Worm (Caenorhabditis elegans) whole organism, late embryonic: ENCODE data around the gene twk-39.
"Not testable (repeated sequence)": the region's sequence is repeated elsewhere in the genome, so short reads cannot be mapped to it uniquely, and the experiment has no call there.

Experiments
- C08G9.2 ChIP-seq: sonication (generic microtip); optimal IDR thresholded peaks from 2 replicates; lab custom pipeline; 2016; ENCODE audit warnings: mild to moderate bottlenecking, missing genetic modification characterization, moderate library complexity, missing compliant biosample characterization
- F13H6.1 ChIP-seq: sonication (generic microtip); optimal IDR thresholded peaks from 2 replicates; lab custom pipeline; 2016; ENCODE audit warnings: missing genetic modification characterization, missing compliant biosample characterization
- K09A11.1 ChIP-seq: sonication (generic microtip); optimal IDR thresholded peaks from 2 replicates; lab custom pipeline; 2017; ENCODE audit warnings: antibody characterized with exemption, mild to moderate bottlenecking, missing genetic modification characterization, missing compliant biosample characterization; ENCODE audit not compliant: insufficient read depth
- T23F11.4 ChIP-seq: fragments of 200-800 bp; sonication (Bioruptor generic); optimal IDR thresholded peaks from 2 replicates; lab custom pipeline; 2018; ENCODE audit warnings: mild to moderate bottlenecking, missing genetic modification characterization, missing compliant biosample characterization
- Y22D7AL.16 ChIP-seq: sonication (generic microtip); optimal IDR thresholded peaks from 2 replicates; lab custom pipeline; 2016; ENCODE audit warnings: missing genetic modification characterization, missing compliant biosample characterization
- ama-1 ChIP-seq: fragments of 150-350 bp; optimal IDR thresholded peaks from 2 replicates; lab custom pipeline; 2014
- ceh-18 ChIP-seq: sonication (generic microtip); optimal IDR thresholded peaks from 2 replicates; lab custom pipeline; 2016; ENCODE audit warnings: missing genetic modification characterization, missing compliant biosample characterization
- ceh-2 ChIP-seq: sonication (generic microtip); optimal IDR thresholded peaks from 2 replicates; lab custom pipeline; 2016; ENCODE audit warnings: missing genotype, missing genetic modification characterization, missing compliant biosample characterization
- ceh-22 ChIP-seq: sonication (generic microtip); optimal IDR thresholded peaks from 2 replicates; lab custom pipeline; 2017; ENCODE audit warnings: missing biosample characterization, missing genetic modification characterization
- ceh-30 ChIP-seq: fragments of 150-350 bp; optimal IDR thresholded peaks from 2 replicates; lab custom pipeline; 2014; ENCODE audit warnings: missing biosample characterization, missing genetic modification characterization
- ceh-31 ChIP-seq: sonication (generic microtip); optimal IDR thresholded peaks from 2 replicates; lab custom pipeline; 2016; ENCODE audit warnings: missing genetic modification characterization, missing compliant biosample characterization
- ceh-45 ChIP-seq: fragments of 200-800 bp; sonication (Bioruptor generic); IDR thresholded peaks from 2 replicates; pipeline ENCODE4 v1.3.6; 2022; ENCODE audit warnings: missing genetic modification reagents, missing genetic modification characterization, missing compliant biosample characterization
- ceh-48 ChIP-seq: sonication (generic microtip); optimal IDR thresholded peaks from 2 replicates; lab custom pipeline; 2016; ENCODE audit warnings: missing genetic modification characterization, inconsistent platforms, missing compliant biosample characterization
- ceh-9 ChIP-seq: sonication (generic microtip); optimal IDR thresholded peaks from 2 replicates; lab custom pipeline; 2016; ENCODE audit warnings: mild to moderate bottlenecking, missing genetic modification characterization, inconsistent platforms, missing compliant biosample characterization
- dmd-4 ChIP-seq: sonication (generic microtip); optimal IDR thresholded peaks from 2 replicates; lab custom pipeline; 2016; ENCODE audit warnings: borderline replicate concordance, missing genetic modification characterization, missing compliant biosample characterization
- dve-1 ChIP-seq: sonication (generic microtip); optimal IDR thresholded peaks from 2 replicates; lab custom pipeline; 2017; ENCODE audit warnings: antibody characterized with exemption, mild to moderate bottlenecking, missing genetic modification characterization, missing compliant biosample characterization
- elt-2 ChIP-seq: sonication (generic microtip); optimal IDR thresholded peaks from 2 replicates; lab custom pipeline; 2016; ENCODE audit warnings: missing genetic modification reagents, missing genetic modification characterization, missing compliant biosample characterization
- eyg-1 ChIP-seq: sonication (generic microtip); optimal IDR thresholded peaks from 2 replicates; lab custom pipeline; 2016; ENCODE audit warnings: missing genotype, missing genetic modification characterization, missing compliant biosample characterization
- fax-1 ChIP-seq: sonication (generic microtip); optimal IDR thresholded peaks from 2 replicates; lab custom pipeline; 2016; ENCODE audit warnings: missing genotype, missing genetic modification characterization, missing compliant biosample characterization
- fkh-10 ChIP-seq: fragments of 150-350 bp; optimal IDR thresholded peaks from 2 replicates; lab custom pipeline; 2014; ENCODE audit warnings: missing biosample characterization, missing genetic modification reagents, missing genetic modification characterization
- fkh-6 ChIP-seq: sonication (generic microtip); optimal IDR thresholded peaks from 2 replicates; lab custom pipeline; 2016; ENCODE audit warnings: missing genetic modification characterization, missing compliant biosample characterization
- hlh-13 ChIP-seq: fragments of 200-800 bp; sonication (Bioruptor generic); optimal IDR thresholded peaks from 2 replicates; lab custom pipeline; 2018; ENCODE audit warnings: mild to moderate bottlenecking, missing genetic modification characterization, missing compliant biosample characterization
- hlh-15 ChIP-seq: sonication (generic microtip); optimal IDR thresholded peaks from 2 replicates; lab custom pipeline; 2016; ENCODE audit warnings: missing genetic modification characterization, missing compliant biosample characterization
- lim-6 ChIP-seq: sonication (generic microtip); optimal IDR thresholded peaks from 2 replicates; lab custom pipeline; 2016; ENCODE audit warnings: missing genetic modification characterization, missing compliant biosample characterization
- lin-11 ChIP-seq: fragments of 200-800 bp; sonication (Bioruptor generic); optimal IDR thresholded peaks from 2 replicates; lab custom pipeline; 2018; ENCODE audit warnings: mild to moderate bottlenecking, missing genetic modification characterization, missing compliant biosample characterization
- madf-2 ChIP-seq: sonication (generic microtip); optimal IDR thresholded peaks from 2 replicates; lab custom pipeline; 2017; ENCODE audit warnings: missing genetic modification characterization, missing compliant biosample characterization
- mec-3 ChIP-seq: sonication (generic microtip); optimal IDR thresholded peaks from 2 replicates; lab custom pipeline; 2016; ENCODE audit warnings: borderline replicate concordance, missing genetic modification characterization, missing compliant biosample characterization
- nfya-1 ChIP-seq: sonication (generic microtip); optimal IDR thresholded peaks from 2 replicates; lab custom pipeline; 2017; ENCODE audit warnings: missing genetic modification characterization, mild to moderate bottlenecking, missing compliant biosample characterization, antibody characterized with exemption, moderate library complexity
- nhr-11 ChIP-seq: fragments of 150-350 bp; optimal IDR thresholded peaks from 2 replicates; lab custom pipeline; 2014; ENCODE audit warnings: missing biosample characterization, missing genetic modification characterization
- nhr-232 ChIP-seq: sonication (generic microtip); optimal IDR thresholded peaks from 2 replicates; lab custom pipeline; 2016; ENCODE audit warnings: missing genetic modification characterization, missing compliant biosample characterization
- odd-2 ChIP-seq: sonication (generic microtip); optimal IDR thresholded peaks from 2 replicates; lab custom pipeline; 2017; ENCODE audit warnings: antibody characterized with exemption, mild to moderate bottlenecking, missing genetic modification characterization, missing compliant biosample characterization
- pag-3 ChIP-seq: sonication (generic microtip); optimal IDR thresholded peaks from 2 replicates; lab custom pipeline; 2016; ENCODE audit warnings: missing compliant biosample characterization, missing genetic modification characterization, borderline replicate concordance
- pax-1 ChIP-seq: fragments of 150-350 bp; optimal IDR thresholded peaks from 2 replicates; lab custom pipeline; 2014; ENCODE audit warnings: missing biosample characterization, missing genetic modification characterization
- pha-2 ChIP-seq: sonication (generic microtip); optimal IDR thresholded peaks from 2 replicates; lab custom pipeline; 2017; ENCODE audit warnings: mild to moderate bottlenecking, missing genetic modification characterization, missing compliant biosample characterization
- pha-4 ChIP-seq: fragments of 150-350 bp; optimal IDR thresholded peaks from 2 replicates; lab custom pipeline; 2018; ENCODE audit warnings: missing biosample characterization, missing genetic modification reagents, missing genetic modification characterization
- pqm-1 ChIP-seq: sonication (generic microtip); optimal IDR thresholded peaks from 2 replicates; lab custom pipeline; 2016; ENCODE audit warnings: missing genetic modification characterization, missing compliant biosample characterization
- pros-1 ChIP-seq: fragments of 150-350 bp; optimal IDR thresholded peaks from 2 replicates; lab custom pipeline; 2014; ENCODE audit warnings: missing biosample characterization, missing genetic modification reagents, missing genetic modification characterization
- ref-2 ChIP-seq: sonication (generic microtip); optimal IDR thresholded peaks from 2 replicates; lab custom pipeline; 2016; ENCODE audit warnings: missing genetic modification characterization, missing compliant biosample characterization
- rnt-1 ChIP-seq: sonication (generic microtip); optimal IDR thresholded peaks from 2 replicates; lab custom pipeline; 2016; ENCODE audit warnings: missing genetic modification characterization, missing compliant biosample characterization
- sdc-2 ChIP-seq: sonication (generic microtip); optimal IDR thresholded peaks from 2 replicates; lab custom pipeline; 2016; ENCODE audit warnings: missing genotype, missing genetic modification characterization, missing compliant biosample characterization
- sox-2 ChIP-seq: fragments of 200-800 bp; sonication (Bioruptor generic); IDR thresholded peaks from 2 replicates; pipeline ENCODE4 v1.3.6; 2022; ENCODE audit warnings: missing genetic modification reagents, missing genetic modification characterization, missing compliant biosample characterization
- tbx-2 ChIP-seq: sonication (generic microtip); optimal IDR thresholded peaks from 2 replicates; lab custom pipeline; 2016; ENCODE audit warnings: missing genetic modification characterization, missing compliant biosample characterization
- tbx-7 ChIP-seq: sonication (generic microtip); optimal IDR thresholded peaks from 2 replicates; lab custom pipeline; 2016; ENCODE audit warnings: missing genotype, missing genetic modification characterization, missing compliant biosample characterization
- unc-86 ChIP-seq: sonication (generic microtip); optimal IDR thresholded peaks from 2 replicates; lab custom pipeline; 2016; ENCODE audit warnings: missing genetic modification characterization, missing compliant biosample characterization
- zip-5 ChIP-seq: sonication (generic microtip); optimal IDR thresholded peaks from 2 replicates; lab custom pipeline; 2016; ENCODE audit warnings: missing genetic modification characterization, missing compliant biosample characterization
- ztf-16 ChIP-seq: sonication (generic microtip); optimal IDR thresholded peaks from 2 replicates; lab custom pipeline; 2017; ENCODE audit warnings: missing genetic modification characterization, missing compliant biosample characterization

twk-39 gene

ce11 chrIII:11780183-11780664, 15.3 kb upstream of the twk-39 start, which contains the start of gene C24H11.5:
Gene C24H11.5 (plus strand): TSS chrIII:11780233.
- TF ChIP-seq sox-2 (GFP tag; lab: Robert Waterston, UW) (no peak), lin-11 (tag; lab: Kevin White, UChicago) (no peak), dmd-4 (tag; lab: Kevin White, UChicago) (no peak), ref-2 (tag; lab: Kevin White, UChicago) (no peak), tbx-2 (tag; lab: Kevin White, UChicago) (no peak), ama-1 (lab: Kevin White, UChicago) (no peak), fkh-6 (no peak), ceh-18 (tag; lab: Kevin White, UChicago) (no peak), ceh-31 (tag; lab: Kevin White, UChicago) (no peak), mec-3 (tag; lab: Kevin White, UChicago) (no peak), ztf-16 (no peak), zip-5 (tag; lab: Kevin White, UChicago) (no peak), C08G9.2 (no peak), pag-3 (no peak), nhr-232 (tag; lab: Kevin White, UChicago) (no peak), ceh-30 (tag; lab: Kevin White, UChicago) (no peak), lim-6 (tag; lab: Kevin White, UChicago) (no peak), elt-2 (no peak)

- TF ChIP-seq dve-1 (no peak), nfya-1 (tag; lab: Kevin White, UChicago) (no peak), F13H6.1 (no peak), eyg-1 (no peak), ceh-2 (tag; lab: Kevin White, UChicago) (no peak), lim-6 (tag; lab: Kevin White, UChicago) (no peak), fkh-10 (GFP tag; lab: Kevin White, UChicago) (no peak), pag-3 (no peak), pha-2 (tag; lab: Kevin White, UChicago) (no peak), K09A11.1 (tag; lab: Kevin White, UChicago) (no peak), mec-3 (tag; lab: Kevin White, UChicago) (no peak), ceh-9 (tag; lab: Kevin White, UChicago) (no peak), ztf-16 (no peak)
These were observed 13.7 kb upstream of the twk-39 start, which contains the start of gene srd-74 for ce11 chrIII:11781800-11782199. Gene srd-74 (plus strand): TSS chrIII:11782100.

ce11 chrIII:11785961-11786360, 9.6 kb upstream of the twk-39 start, which contains the start of gene tbx-38:
Gene tbx-38 (minus strand): TSS chrIII:11786061.
- TF ChIP-seq ama-1 (lab: Kevin White, UChicago) (no peak), rnt-1 (tag; lab: Kevin White, UChicago) (no peak), pax-1 (tag; lab: Kevin White, UChicago) (no peak), ztf-16 (no peak), ceh-22 (tag; lab: Kevin White, UChicago) (no peak), T23F11.4 (no peak), ceh-48 (no peak)

ce11 chrIII:11787376-11787775, 8.2 kb upstream of the twk-39 start, which contains the start of gene C24H11.1:
Gene C24H11.1 (plus strand): TSS chrIII:11787676.
- TF ChIP-seq dmd-4 (tag; lab: Kevin White, UChicago); T23F11.4; Y22D7AL.16: not testable (repeated sequence)

DNA sequence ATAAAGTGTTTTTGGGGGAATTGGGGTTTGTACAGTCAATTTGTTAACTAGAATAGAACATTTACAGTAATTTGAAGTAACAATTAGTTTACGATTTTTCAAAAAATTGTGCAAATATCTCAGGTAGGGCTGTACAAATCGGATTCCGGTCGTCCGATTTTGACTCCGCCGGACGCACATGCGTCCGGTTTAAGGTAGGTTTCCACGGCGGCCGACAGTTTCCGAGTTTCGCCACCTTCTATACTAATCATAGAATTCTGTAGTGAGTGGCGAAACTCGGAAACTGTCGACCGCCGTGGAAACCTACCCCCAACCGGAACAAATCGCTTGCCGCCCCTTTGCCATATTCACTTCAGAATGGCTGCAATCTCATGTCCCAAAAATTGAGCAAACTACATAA, 6.1 kb upstream of the twk-39 start:
- TF ChIP-seq tbx-7 (no peak), unc-86 (tag; lab: Kevin White, UChicago) (no peak), hlh-15 (tag; lab: Kevin White, UChicago) (no peak), ama-1 (lab: Kevin White, UChicago) (no peak), madf-2 (tag; lab: Kevin White, UChicago) (no peak), sox-2 (GFP tag; lab: Robert Waterston, UW) (no peak), Y22D7AL.16 (no peak), pax-1 (tag; lab: Kevin White, UChicago) (no peak), odd-2 (no peak), nhr-11 (no peak), ceh-45 (GFP tag; lab: Robert Waterston, UW) (no peak), pros-1 (tag; lab: Kevin White, UChicago) (no peak), pqm-1 (tag; lab: Kevin White, UChicago) (no peak), hlh-13 (GFP tag; lab: Kevin White, UChicago) (no peak), pha-4 (tag; lab: Kevin White, UChicago) (no peak), sdc-2 (tag; lab: Kevin White, UChicago) (no peak), fkh-6 (no peak), fax-1 (tag; lab: Kevin White, UChicago) (no peak), ceh-48 (no peak)
